Worm (Caenorhabditis elegans): ENCODE data around the gene Y57G11C.20.

The Y57G11C.20 gene

DNA sequence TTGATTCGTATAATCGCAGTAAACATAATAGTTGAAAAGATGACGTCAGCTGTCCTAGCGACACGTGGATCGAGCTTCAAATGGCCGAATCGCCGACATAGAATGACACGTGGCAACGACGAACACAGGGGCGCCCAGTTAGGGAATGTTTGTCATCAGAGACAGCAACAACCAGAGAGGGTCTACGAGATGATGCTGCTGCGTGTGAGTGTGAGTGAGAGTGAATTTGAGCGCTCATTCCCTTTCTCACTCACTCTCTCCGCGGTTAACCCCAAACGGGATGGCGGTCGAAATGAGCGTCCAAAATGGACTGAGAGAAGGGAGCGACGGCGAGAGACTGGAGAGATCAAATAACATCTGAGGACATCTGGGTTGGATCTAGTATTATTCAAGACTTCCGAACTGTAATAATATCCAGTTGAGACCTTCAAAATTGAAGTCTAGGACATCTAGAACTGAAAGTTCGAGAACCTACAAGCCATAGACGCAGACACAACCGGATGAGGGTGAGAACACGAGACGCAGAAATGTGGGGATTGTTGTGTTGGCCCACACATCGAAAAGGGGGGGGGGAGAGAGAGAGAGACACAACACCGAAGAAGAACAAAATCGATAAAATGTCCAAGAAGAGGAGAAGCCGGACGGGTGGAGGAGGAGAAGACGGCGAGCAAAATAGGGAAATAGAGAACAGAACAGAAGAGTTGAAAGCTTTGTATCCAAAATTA lies 49.1 kb upstream of the Y57G11C.20 start (continued):
- TF ChIP-seq daf-16 (GFP tag; optimal IDR thresholded peaks at IDR 0.05) (no peak), daf-16 (tag; optimal IDR thresholded peaks at IDR 0.05) (peak; percentile 85), saeg-2 (GFP tag; IDR thresholded peaks at IDR 0.05) (0 out of 2 replicates have a peak, but pooled peaks have one; percentile 5), nhr-6 (tag; optimal IDR thresholded peaks at IDR 0.05) (peak; percentile 57), nhr-76 (tag; optimal IDR thresholded peaks at IDR 0.05) (no peak), snpc-1.2 (GFP tag; IDR thresholded peaks at IDR 0.05) (no peak), lsy-2 (tag; optimal IDR thresholded peaks at IDR 0.05) (peak; percentile 49 to 68), mxl-2 (GFP tag; conservative IDR thresholded peaks at IDR 0.05) (no peak), F37D6.2 (tag; optimal IDR thresholded peaks at IDR 0.05) (peak; percentile 52), dmd-6 (GFP tag; IDR thresholded peaks at IDR 0.05) (peak; percentile 46), nhr-11 (tag; optimal IDR thresholded peaks at IDR 0.05) (peak; percentile 22), mep-1 (tag; optimal IDR thresholded peaks at IDR 0.05) (peak; percentile 89), ceh-44 (GFP tag; IDR thresholded peaks at IDR 0.05) (no peak), madf-5 (GFP tag; IDR thresholded peaks at IDR 0.05) (no peak), aha-1 (tag) (peak; percentile 99), lin-38 (GFP tag; IDR thresholded peaks at IDR 0.05) (peak; percentile 40; the same call in 1 of the 2 replicates), unc-130 (GFP tag; optimal IDR thresholded peaks at IDR 0.05) (no peak), lim-7 (GFP tag; IDR thresholded peaks at IDR 0.05) (no peak), sdz-12 (GFP tag; optimal IDR thresholded peaks at IDR 0.05) (no peak), nhr-102 (tag; optimal IDR thresholded peaks at IDR 0.05) (peak; percentile 36), egl-43 (GFP tag; IDR thresholded peaks at IDR 0.05) (0 out of 2 replicates have a peak, but pooled peaks have one; percentile 15), T20F7.1 (GFP tag; optimal IDR thresholded peaks at IDR 0.05) (peak; percentile 16), F49E8.2 (tag; optimal IDR thresholded peaks at IDR 0.05; ENCODE audit: borderline replicate concordance) (no peak), F26F4.8 (GFP tag; conservative IDR thresholded peaks at IDR 0.05) (no peak), zfp-3 (GFP tag; conservative IDR thresholded peaks at IDR 0.05) (no peak), ztf-7 (tag; optimal IDR thresholded peaks at IDR 0.05) (no peak)

DNA sequence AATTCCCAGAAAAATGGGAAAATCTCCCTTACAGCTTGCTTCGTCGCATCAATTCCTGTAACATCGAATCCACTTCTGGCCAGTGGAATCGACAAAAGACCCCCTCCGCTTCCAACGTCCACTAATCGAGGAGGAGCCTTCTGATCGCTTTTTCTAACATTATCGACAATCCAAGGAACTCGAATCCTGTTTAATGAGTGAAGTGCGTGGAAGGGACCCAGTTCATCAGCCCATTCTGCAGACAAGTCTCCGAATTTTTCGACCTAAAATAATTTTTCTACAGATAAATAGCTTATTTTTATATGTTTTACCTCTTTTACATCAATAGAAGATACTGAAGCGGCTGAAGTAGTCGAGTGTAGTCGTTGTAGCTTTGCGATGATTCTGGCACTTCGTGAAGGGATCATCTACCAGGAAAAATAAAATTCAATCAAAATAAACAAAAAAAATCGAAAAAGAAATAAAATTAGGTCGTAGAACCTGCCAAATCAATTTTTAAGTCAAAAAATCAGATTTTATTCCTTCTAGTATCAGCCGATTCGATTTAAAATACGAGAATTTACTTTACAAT lies 47.2 kb upstream of the Y57G11C.20 start, which contains the start of gene coq-3:
TSS of gene coq-3 (minus strand) at position 407 of the 571 bp plus-strand sequence.
- TF ChIP-seq nhr-25 (tag; optimal IDR thresholded peaks at IDR 0.05; ENCODE audit: borderline replicate concordance, insufficient read depth) (no peak), ztf-7 (tag; optimal IDR thresholded peaks at IDR 0.05) (no peak), lin-38 (GFP tag; IDR thresholded peaks at IDR 0.05) (peak; percentile 23; the same call in 1 of the 2 replicates), gei-8 (GFP tag; optimal IDR thresholded peaks at IDR 0.05) (no peak), egl-27 (tag; optimal IDR thresholded peaks at IDR 0.05) (no peak), mdl-1 (tag; optimal IDR thresholded peaks at IDR 0.05) (no peak), ctbp-1 (GFP tag; IDR thresholded peaks at IDR 0.05) (no peak), F44E2.7 (GFP tag; IDR thresholded peaks at IDR 0.05) (no peak), spr-3 (GFP tag; optimal IDR thresholded peaks at IDR 0.05) (no peak), daf-12 (tag; optimal IDR thresholded peaks at IDR 0.05) (no peak), ceh-32 (tag; optimal IDR thresholded peaks at IDR 0.05; ENCODE audit: poor library complexity) (no peak), hmg-1.1 (GFP tag; IDR thresholded peaks at IDR 0.05) (no peak), dpl-1 (GFP tag; optimal IDR thresholded peaks at IDR 0.05) (no peak), tra-1 (GFP tag; IDR thresholded peaks at IDR 0.05) (no peak), ces-1 (GFP tag; optimal IDR thresholded peaks at IDR 0.05) (no peak), dve-1 (tag; optimal IDR thresholded peaks at IDR 0.05; ENCODE audit: insufficient read depth) (peak; percentile 13), daf-16 (GFP tag; optimal IDR thresholded peaks at IDR 0.05) (no peak), daf-16 (tag; optimal IDR thresholded peaks at IDR 0.05) (no peak), cey-2 (tag; optimal IDR thresholded peaks at IDR 0.05; ENCODE audit: borderline replicate concordance, insufficient read depth) (no peak), ztf-11 (tag; optimal IDR thresholded peaks at IDR 0.05) (no peak), lim-7 (GFP tag; IDR thresholded peaks at IDR 0.05) (0 out of 2 replicates have a peak, but pooled peaks have one; percentile 25), dmd-8 (GFP tag; IDR thresholded peaks at IDR 0.05) (no peak), F26F4.8 (GFP tag; conservative IDR thresholded peaks at IDR 0.05) (no peak), mxl-3 (GFP tag; optimal IDR thresholded peaks at IDR 0.05) (no peak), rbr-2 (tag; optimal IDR thresholded peaks at IDR 0.05) (no peak), lin-29 (GFP tag; IDR thresholded peaks at IDR 0.05) (no peak), set-16 (GFP tag; IDR thresholded peaks at IDR 0.05) (no peak), pqm-1 (tag; optimal IDR thresholded peaks at IDR 0.05) (no peak)

Data from whole organism, L4 larva.